Fruit fly (Drosophila melanogaster): ENCODE data around the gene goe.

dm6 chrX:16737878-16738277 lies 13.8 kb downstream of the goe start, which contains the start of gene TwdlZ:
- TF ChIP-seq psq (GFP tag; optimal IDR thresholded peaks at IDR 0.05) (no peak), Dfd (GFP tag; optimal IDR thresholded peaks at IDR 0.05) (no peak), lola (GFP tag; optimal IDR thresholded peaks at IDR 0.05) (no peak), usp (GFP tag; optimal IDR thresholded peaks at IDR 0.05) (no peak), h (GFP tag; optimal IDR thresholded peaks at IDR 0.05) (no peak), pan (optimal IDR thresholded peaks at IDR 0.05) (no peak), br (GFP tag; optimal IDR thresholded peaks at IDR 0.05) (no peak), HLH106 (tag; optimal IDR thresholded peaks at IDR 0.05) (no peak), fru (GFP tag; optimal IDR thresholded peaks at IDR 0.05) (no peak), Myc (optimal IDR thresholded peaks at IDR 0.05) (no peak), brk (GFP tag; optimal IDR thresholded peaks at IDR 0.05) (no peak)

Data from whole organism, wandering third instar larva.